Fruit fly (Drosophila melanogaster) S2 (cell line): ENCODE data around the gene Hacd1.

Source experiments
- CG8478 ChIP-seq: fragments of >200 bp; optimal IDR thresholded peaks from 2 replicates; lab custom pipeline; 2018
- CTCF ChIP-seq, 2 experiments: fragments of >200 bp; optimal IDR thresholded peaks; 2 replicates each; lab custom pipeline; 2018

dm6 chr2L:12021193-12021592 lies 19.1 kb upstream of the Hacd1 start:
- TF ChIP-seq CG8478 (lab: Kevin White, UChicago) (no peak), CTCF (optimal IDR thresholded peaks at IDR 0.05; lab: Kevin White, UChicago) (no peak)
